Worm (Caenorhabditis elegans): Measurements from ENCODE around the gene K02E11.4.
"Not testable (repeated sequence)": the region's sequence is repeated elsewhere in the genome, so short reads cannot be mapped to it uniquely, and the experiment has no call there.

Gene K02E11.4

ce11 chrV:14215106-14215505 is 32.8 kb downstream of the K02E11.4 start, which contains the start of gene T16A9.5:
Gene T16A9.5, minus strand, starts transcription at chrV:14215206.
- TF ChIP-seq dao-5 (tag; optimal IDR thresholded peaks at IDR 0.05) (no peak), him-1 (tag; optimal IDR thresholded peaks at IDR 0.05) (no peak), W03F9.2 (tag; optimal IDR thresholded peaks at IDR 0.05) (no peak)

ce11 chrV:14212813-14213212 is 35.1 kb downstream of the K02E11.4 start:
- no peak for TF ChIP-seq W03F9.2 (tag; optimal IDR thresholded peaks at IDR 0.05)
- no peak for TF ChIP-seq dao-5 (tag; optimal IDR thresholded peaks at IDR 0.05)

- no peak for TF ChIP-seq dao-5 (tag; optimal IDR thresholded peaks at IDR 0.05)
- no peak for TF ChIP-seq him-1 (tag; optimal IDR thresholded peaks at IDR 0.05)
These were observed 37.2 kb downstream of the K02E11.4 start, which contains the start of gene str-230 for ce11 chrV:14210743-14211142. Gene str-230, minus strand, starts transcription at chrV:14210843.

ce11 chrV:14205214-14205613 is 42.7 kb downstream of the K02E11.4 start, which contains the start of gene T16A9.3:
Gene T16A9.3, plus strand, starts transcription at chrV:14205514.
- not testable (repeated sequence) for TF ChIP-seq W03F9.2, him-1, dao-5 (tag; optimal IDR thresholded peaks at IDR 0.05)

ce11 chrV:14200086-14200485 is 47.8 kb downstream of the K02E11.4 start:
- TF ChIP-seq dao-5 (tag; optimal IDR thresholded peaks at IDR 0.05), result no peak
- peak; percentile 84 for TF ChIP-seq him-1 (tag; optimal IDR thresholded peaks at IDR 0.05)
- peak; percentile 76 for TF ChIP-seq W03F9.2 (tag; optimal IDR thresholded peaks at IDR 0.05)

ce11 chrV:14197651-14198050 is 50.3 kb downstream of the K02E11.4 start:
- TF ChIP-seq dao-5 (tag; optimal IDR thresholded peaks at IDR 0.05) (no peak), him-1 (tag; optimal IDR thresholded peaks at IDR 0.05) (no peak), W03F9.2 (tag; optimal IDR thresholded peaks at IDR 0.05) (no peak)

Measured in whole organism, L4/young adult.